Fruit fly (Drosophila melanogaster): ENCODE measurements around the gene CG33489.
"Not testable (repeated sequence)": the region's sequence is repeated elsewhere in the genome, so short reads cannot be mapped to it uniquely, and the experiment has no call there.

CG33489 gene

DNA sequence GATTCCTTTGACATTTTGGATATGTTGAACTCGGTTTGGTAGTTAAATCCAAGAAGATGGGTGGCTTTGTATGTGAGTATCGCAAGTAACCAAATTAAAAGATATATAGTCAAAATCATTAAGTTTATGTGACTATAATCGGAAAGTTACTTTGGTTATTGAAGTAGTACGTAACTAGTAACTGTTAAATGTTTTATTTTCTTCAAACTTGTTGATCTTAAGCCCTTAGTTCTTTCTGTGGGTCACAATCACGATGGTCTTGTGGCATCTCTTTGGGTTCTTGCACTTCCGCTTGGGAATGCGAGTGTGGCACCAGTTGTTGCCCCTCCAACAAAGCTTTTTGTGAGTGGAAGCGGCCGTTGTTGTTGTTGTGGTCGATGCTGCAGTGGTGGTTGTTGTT is at the start of gene CG33489:
Gene CG33489 (minus strand): TSS at position 101 of the 400 bp plus-strand sequence.
- not testable (repeated sequence) for TF ChIP-seq Hr39 (GFP tag; optimal IDR thresholded peaks at IDR 0.05); CG1621 (tag; optimal IDR thresholded peaks at IDR 0.05); CG6276 (GFP tag; optimal IDR thresholded peaks at IDR 0.05)

dm6 chr3L:11626229-11626826 is 49.5 kb upstream of the CG33489 start, which contains the start of gene PCID2:
PCID2 (plus strand) TSS chr3L:11626441.
- no peak for TF ChIP-seq Ets21C (GFP tag; optimal IDR thresholded peaks at IDR 0.05)
- TF ChIP-seq svp (GFP tag) = peak; percentile 82
- no peak for TF ChIP-seq CG8119 (GFP tag; IDR thresholded peaks at IDR 0.05)
- peak; percentile 16 for TF ChIP-seq Eip78C (GFP tag)
- no peak for TF ChIP-seq Eip93F (GFP tag; optimal IDR thresholded peaks at IDR 0.05)

dm6 chr3L:11625634-11626175 is 48.9 kb upstream of the CG33489 start, which contains the start of gene CG6083:
CG6083 (minus strand) TSS chr3L:11626125.
- TF ChIP-seq dsx (GFP tag; optimal IDR thresholded peaks at IDR 0.05; ENCODE audit: poor library complexity, severe bottlenecking) (no peak), CG11762 (GFP tag; optimal IDR thresholded peaks at IDR 0.05; ENCODE audit: insufficient read depth) (no peak)

- TF ChIP-seq Hr39 (GFP tag; optimal IDR thresholded peaks at IDR 0.05) (no peak), acj6 (GFP tag; optimal IDR thresholded peaks at IDR 0.05) (no peak), Ets21C (GFP tag; optimal IDR thresholded peaks at IDR 0.05) (no peak), Sox14 (GFP tag; optimal IDR thresholded peaks at IDR 0.05) (no peak), Smox (GFP tag; optimal IDR thresholded peaks at IDR 0.05) (no peak), CG11762 (GFP tag; optimal IDR thresholded peaks at IDR 0.05; ENCODE audit: insufficient read depth) (no peak), net (GFP tag; optimal IDR thresholded peaks at IDR 0.05) (no peak), CG6163 (GFP tag; IDR thresholded peaks at IDR 0.05) (no peak), fd85E (GFP tag; optimal IDR thresholded peaks at IDR 0.05) (no peak), CG1621 (tag; optimal IDR thresholded peaks at IDR 0.05) (no peak), lz (GFP tag; optimal IDR thresholded peaks at IDR 0.05) (no peak), salr (GFP tag; optimal IDR thresholded peaks at IDR 0.05) (no peak), pdm3 (GFP tag; optimal IDR thresholded peaks at IDR 0.05) (no peak), vri (GFP tag; optimal IDR thresholded peaks at IDR 0.05) (no peak), dac (GFP tag; optimal IDR thresholded peaks at IDR 0.05) (no peak), fkh (GFP tag; optimal IDR thresholded peaks at IDR 0.05) (no peak), CG16779 (tag; optimal IDR thresholded peaks at IDR 0.05) (no peak), Blimp-1 (GFP tag; optimal IDR thresholded peaks at IDR 0.05) (no peak)
These were observed 47.4 kb upstream of the CG33489 start, which contains the start of gene Akr1B for dm6 chr3L:11624281-11624680. Akr1B (minus strand) TSS chr3L:11624381.

- no peak for TF ChIP-seq fd85E (GFP tag; optimal IDR thresholded peaks at IDR 0.05)
- no peak for TF ChIP-seq CG11762 (GFP tag; optimal IDR thresholded peaks at IDR 0.05; ENCODE audit: insufficient read depth)
- TF ChIP-seq dac (GFP tag; optimal IDR thresholded peaks at IDR 0.05) = no peak
- TF ChIP-seq CG6808 (GFP tag; optimal IDR thresholded peaks at IDR 0.05) = peak; percentile 17
- TF ChIP-seq Hr39 (GFP tag; optimal IDR thresholded peaks at IDR 0.05) = no peak
- no peak for TF ChIP-seq Sox15 (GFP tag; optimal IDR thresholded peaks at IDR 0.05)
- no peak for TF ChIP-seq Lpt (GFP tag; optimal IDR thresholded peaks at IDR 0.05)
- no peak for TF ChIP-seq Hr4 (GFP tag; optimal IDR thresholded peaks at IDR 0.05)
- no peak for TF ChIP-seq CG15336 (GFP tag; IDR thresholded peaks at IDR 0.05)
- peak; percentile 42 to 53 for TF ChIP-seq ss (GFP tag; optimal IDR thresholded peaks at IDR 0.05)
- TF ChIP-seq Smox (GFP tag; optimal IDR thresholded peaks at IDR 0.05) = no peak
- no peak for TF ChIP-seq CG8319 (GFP tag; optimal IDR thresholded peaks at IDR 0.05)
- no peak for TF ChIP-seq CG7368 (GFP tag; optimal IDR thresholded peaks at IDR 0.05)
- TF ChIP-seq cyc (GFP tag; optimal IDR thresholded peaks at IDR 0.05) = no peak
- TF ChIP-seq CG4318 (GFP tag; optimal IDR thresholded peaks at IDR 0.05) = no peak
- peak; percentile 35 for TF ChIP-seq dsx (GFP tag; optimal IDR thresholded peaks at IDR 0.05; ENCODE audit: poor library complexity, severe bottlenecking)
- no peak for TF ChIP-seq Sox102F (GFP tag; optimal IDR thresholded peaks at IDR 0.05)
- TF ChIP-seq achi (GFP tag; optimal IDR thresholded peaks at IDR 0.05) = no peak
- TF ChIP-seq Hr38 (GFP tag; optimal IDR thresholded peaks at IDR 0.05) = no peak
- no peak for TF ChIP-seq CG6792 (GFP tag; optimal IDR thresholded peaks at IDR 0.05)
- no peak for TF ChIP-seq OdsH (GFP tag; optimal IDR thresholded peaks at IDR 0.05)
- TF ChIP-seq CG9139 (GFP tag; optimal IDR thresholded peaks at IDR 0.05) = peak; percentile 18
- TF ChIP-seq CG8632 (GFP tag; optimal IDR thresholded peaks at IDR 0.05) = no peak
These were observed 46.5 kb upstream of the CG33489 start for dm6 chr3L:11623245-11623883.

Data from whole organism, prepupa.